Worm (Caenorhabditis elegans) whole organism, L4 larva: ENCODE data around the gene Y82E9BR.22.
A peak's percentile ranks its signal among the peaks of the same experiment; 100 is the strongest.

Experiments
- F49E8.2 ChIP-seq: sonication (generic microtip); optimal IDR thresholded peaks from 2 replicates; lab custom pipeline; 2016; ENCODE audit warnings: missing compliant biosample characterization, mild to moderate bottlenecking, missing genetic modification characterization, borderline replicate concordance
- T20F7.1 ChIP-seq: fragments of 200-800 bp; sonication (Bioruptor generic); optimal IDR thresholded peaks from 2 replicates; lab custom pipeline; 2018; ENCODE audit warnings: mild to moderate bottlenecking, missing genetic modification characterization, missing compliant biosample characterization
- ZK337.2 ChIP-seq: fragments of 200-800 bp; sonication (Bioruptor generic); IDR thresholded peaks from 2 replicates; pipeline ENCODE4 v1.3.6; 2022; ENCODE audit warnings: missing genetic modification reagents, missing genetic modification characterization, missing compliant biosample characterization
- cey-2 ChIP-seq: sonication (generic microtip); optimal IDR thresholded peaks from 3 replicates; lab custom pipeline; 2017; ENCODE audit warnings: missing genetic modification characterization, mild to moderate bottlenecking, missing compliant biosample characterization, antibody characterized with exemption, borderline replicate concordance; ENCODE audit not compliant: insufficient read depth
- daf-16 ChIP-seq, 3 experiments: sonication (generic microtip); optimal IDR thresholded peaks; 2 replicates each; lab custom pipeline; 2016 to 2017; ENCODE audit warnings: missing genetic modification characterization in 3 of 3, missing genetic modification reagents in 3 of 3, mild to moderate bottlenecking in 2 of 3, missing compliant biosample characterization in 2 of 3, missing biosample characterization in 1 of 3, moderate library complexity in 1 of 3
- dmd-6 ChIP-seq: fragments of 200-800 bp; sonication (Bioruptor generic); IDR thresholded peaks from 2 replicates; pipeline ENCODE4 v1.3.6; 2022; ENCODE audit warnings: missing genetic modification reagents, missing genetic modification characterization, missing compliant biosample characterization
- dve-1 ChIP-seq: sonication (generic microtip); optimal IDR thresholded peaks from 2 replicates; lab custom pipeline; 2017; ENCODE audit warnings: antibody characterized with exemption, mild to moderate bottlenecking, missing genetic modification characterization, missing compliant biosample characterization; ENCODE audit not compliant: insufficient read depth
- hlh-11 ChIP-seq: fragments of 200-800 bp; sonication (Bioruptor generic); optimal IDR thresholded peaks from 2 replicates; lab custom pipeline; 2018; ENCODE audit warnings: mild to moderate bottlenecking, missing genetic modification characterization, missing compliant biosample characterization
- hlh-30 ChIP-seq: sonication (generic microtip); optimal IDR thresholded peaks from 2 replicates; lab custom pipeline; 2017; ENCODE audit warnings: antibody characterized with exemption, mild to moderate bottlenecking, missing genetic modification characterization, missing compliant biosample characterization; ENCODE audit not compliant: insufficient read depth
- lin-1 ChIP-seq: fragments of 200-800 bp; sonication (Bioruptor generic); IDR thresholded peaks from 2 replicates; pipeline ENCODE4 v1.3.6; 2022; ENCODE audit warnings: missing genetic modification reagents, missing genetic modification characterization, missing compliant biosample characterization
- lin-15B ChIP-seq: fragments of 150-350 bp; sonication (generic microtip); optimal IDR thresholded peaks from 3 replicates; lab custom pipeline; 2014; ENCODE audit warnings: missing biosample characterization, missing genetic modification characterization
- lin-29 ChIP-seq: fragments of 200-800 bp; sonication (Bioruptor generic); IDR thresholded peaks from 2 replicates; pipeline ENCODE4 v1.3.6; 2022; ENCODE audit warnings: missing genetic modification reagents, missing genetic modification characterization, missing compliant biosample characterization
- lin-38 ChIP-seq: fragments of 200-800 bp; sonication (Bioruptor generic); IDR thresholded peaks from 2 replicates; pipeline ENCODE4 v1.3.6; 2022; ENCODE audit warnings: missing genetic modification reagents, missing genetic modification characterization, missing compliant biosample characterization
- lsy-2 ChIP-seq, 2 experiments: fragments of 150-350 bp in 1 of 2; sonication (generic microtip) in 1 of 2; optimal IDR thresholded peaks; 2 replicates each; lab custom pipeline; 2014 to 2017; ENCODE audit warnings: missing biosample characterization in 2 of 2, missing genetic modification characterization in 2 of 2
- madf-9 ChIP-seq: fragments of 200-800 bp; sonication (Bioruptor generic); conservative IDR thresholded peaks from 2 replicates; pipeline ENCODE4 v1.3.6; 2022; ENCODE audit warnings: missing genetic modification reagents, missing genetic modification characterization, missing compliant biosample characterization
- mdl-1 ChIP-seq, 2 experiments: fragments of 150-350 bp in 1 of 2; sonication (generic microtip) in 1 of 2; optimal IDR thresholded peaks; 2 replicates each; lab custom pipeline; 2014 to 2017; ENCODE audit warnings: missing biosample characterization in 2 of 2, missing genetic modification characterization in 2 of 2
- mxl-2 ChIP-seq: fragments of 200-800 bp; sonication (Bioruptor generic); conservative IDR thresholded peaks from 2 replicates; pipeline ENCODE4 v1.3.6; 2022; ENCODE audit warnings: missing genetic modification reagents, missing genetic modification characterization, missing compliant biosample characterization
- nhr-102 ChIP-seq: sonication (generic microtip); optimal IDR thresholded peaks from 2 replicates; lab custom pipeline; 2016; ENCODE audit warnings: mild to moderate bottlenecking, missing genetic modification characterization, moderate library complexity, missing compliant biosample characterization
- nhr-111 ChIP-seq: fragments of 200-800 bp; sonication (Bioruptor generic); optimal IDR thresholded peaks from 2 replicates; lab custom pipeline; 2018; ENCODE audit warnings: mild to moderate bottlenecking, missing genetic modification characterization, missing compliant biosample characterization
- nhr-28 ChIP-seq: fragments of 150-350 bp; optimal IDR thresholded peaks from 2 replicates; lab custom pipeline; 2014; ENCODE audit warnings: missing biosample characterization, missing genetic modification characterization
- nhr-41 ChIP-seq: fragments of 200-800 bp; sonication (Bioruptor generic); IDR thresholded peaks from 2 replicates; pipeline ENCODE4 v1.3.6; 2022; ENCODE audit warnings: missing genetic modification reagents, missing genetic modification characterization, missing compliant biosample characterization
- nhr-48 ChIP-seq: sonication (generic microtip); optimal IDR thresholded peaks from 2 replicates; lab custom pipeline; 2016; ENCODE audit warnings: mild to moderate bottlenecking, missing genetic modification characterization, missing compliant biosample characterization
- nhr-77 ChIP-seq: fragments of 150-350 bp; optimal IDR thresholded peaks from 2 replicates; lab custom pipeline; 2014; ENCODE audit warnings: missing biosample characterization, missing genetic modification characterization
- php-3 ChIP-seq: fragments of 200-800 bp; sonication (Bioruptor generic); IDR thresholded peaks from 2 replicates; pipeline ENCODE4 v1.3.6; 2022; ENCODE audit warnings: missing genetic modification reagents, missing genetic modification characterization, missing compliant biosample characterization
- pqm-1 ChIP-seq: sonication (generic microtip); optimal IDR thresholded peaks from 2 replicates; lab custom pipeline; 2017; ENCODE audit warnings: missing biosample characterization, missing genetic modification characterization
- saeg-2 ChIP-seq: fragments of 200-800 bp; sonication (Bioruptor generic); IDR thresholded peaks from 2 replicates; pipeline ENCODE4 v1.3.6; 2022; ENCODE audit warnings: missing genetic modification reagents, missing genetic modification characterization, missing compliant biosample characterization
- skn-1 ChIP-seq: fragments of 150-350 bp; optimal IDR thresholded peaks from 2 replicates; lab custom pipeline; 2014; ENCODE audit warnings: missing biosample characterization, missing genetic modification characterization
- tra-1 ChIP-seq: fragments of 200-800 bp; sonication (Bioruptor generic); IDR thresholded peaks from 2 replicates; pipeline ENCODE4 v1.3.6; 2022; ENCODE audit warnings: missing genetic modification reagents, missing genetic modification characterization, missing compliant biosample characterization
- zag-1 ChIP-seq: fragments of 150-350 bp; optimal IDR thresholded peaks from 2 replicates; lab custom pipeline; 2014; ENCODE audit warnings: missing biosample characterization, missing genetic modification characterization
- ztf-7 ChIP-seq: fragments of 150-350 bp; optimal IDR thresholded peaks from 2 replicates; lab custom pipeline; 2014; ENCODE audit warnings: missing biosample characterization, missing genetic modification characterization

Gene Y82E9BR.22

DNA sequence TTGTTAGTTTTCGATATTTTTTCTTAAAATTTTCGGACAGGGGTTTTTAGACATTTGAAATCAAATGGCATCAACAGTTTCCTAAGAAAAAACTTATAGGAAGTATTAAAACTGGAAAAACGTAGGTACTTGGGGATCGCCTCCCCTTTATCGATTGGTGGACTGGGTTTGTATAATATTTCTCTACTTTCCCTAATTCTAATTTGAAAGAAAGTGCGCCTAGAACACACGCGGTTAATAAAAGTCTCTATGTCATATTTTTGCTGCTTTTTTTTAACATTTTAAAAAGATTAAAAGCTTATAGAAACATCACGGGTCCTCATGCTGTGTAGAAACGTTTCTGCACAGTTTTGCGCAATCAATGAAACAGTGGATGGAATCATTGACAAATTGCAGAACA lies 9.4 kb downstream of the Y82E9BR.22 start, which contains the start of gene pals-16:
TSS of gene pals-16 (plus strand) at position 301 of the 400 bp plus-strand sequence.
- TF ChIP-seq mxl-2 (GFP tag; lab: Robert Waterston, UW) (no peak), dve-1 (no peak)
- TF ChIP-seq, all 104 proteins: peak for 0

DNA sequence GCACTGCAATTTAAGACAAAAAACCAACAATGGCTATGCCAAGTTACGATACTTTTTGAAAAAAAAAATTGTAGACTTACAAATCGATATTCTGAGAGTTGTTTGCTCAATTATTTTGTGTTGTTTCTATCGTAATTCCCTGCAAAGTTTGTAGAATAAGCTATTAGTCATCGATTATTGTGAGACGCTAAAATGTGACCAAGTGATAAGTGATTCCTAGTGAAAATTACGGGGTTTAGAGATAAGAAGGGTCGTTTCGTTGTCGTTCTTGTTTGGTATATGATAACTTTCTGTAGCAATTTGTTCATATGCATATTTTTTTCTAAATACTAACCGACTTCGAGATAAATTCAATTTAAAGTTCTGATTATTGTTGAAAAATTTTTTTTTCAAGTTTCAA lies 10.9 kb downstream of the Y82E9BR.22 start:
- TF ChIP-seq cey-2 (tag; lab: Kevin White, UChicago) (no peak), nhr-28 (tag; lab: Kevin White, UChicago) (peak; percentile 64), daf-16 (GFP tag; optimal IDR thresholded peaks at IDR 0.05; lab: Kevin White, UChicago) (no peak), daf-16 (tag; optimal IDR thresholded peaks at IDR 0.05; lab: Kevin White, UChicago) (peak; percentile 61), dmd-6 (peak; percentile 48), pqm-1 (tag; lab: Kevin White, UChicago) (peak; percentile 86), T20F7.1 (peak; percentile 22), ztf-7 (no peak)
- TF ChIP-seq, all 104 proteins: peak for 5

DNA sequence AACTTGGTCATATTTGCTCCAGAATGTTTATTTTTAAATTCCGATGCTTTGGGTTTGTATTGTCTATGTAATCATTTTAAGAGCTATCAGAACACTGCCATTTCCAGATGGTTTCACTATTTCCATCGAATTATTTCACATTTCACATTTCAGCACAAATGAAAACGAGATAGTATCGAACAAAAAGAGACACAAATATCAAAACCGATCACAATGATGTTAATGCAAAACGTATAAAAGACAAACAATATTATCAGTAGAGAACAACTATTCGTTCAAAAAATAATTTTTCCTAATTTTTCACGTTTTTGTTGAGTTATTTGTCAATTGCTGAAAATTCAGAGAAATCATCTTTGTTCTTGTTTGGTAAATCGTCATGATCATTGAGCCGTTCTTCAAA lies 13.7 kb downstream of the Y82E9BR.22 start:
- no peak for TF ChIP-seq madf-9 (GFP tag; lab: Robert Waterston, UW)
- TF ChIP-seq F49E8.2 (tag; lab: Kevin White, UChicago): no peak
- no peak for TF ChIP-seq lsy-2 (tag; optimal IDR thresholded peaks at IDR 0.05; lab: Kevin White, UChicago)
- peak; percentile 19 for TF ChIP-seq hlh-11
- TF ChIP-seq dmd-6: peak; percentile 39; the same call in 1 of the 2 replicates
- peak; percentile 17 for TF ChIP-seq nhr-28 (tag; lab: Kevin White, UChicago)
- TF ChIP-seq skn-1 (tag; lab: Kevin White, UChicago): no peak
- TF ChIP-seq pqm-1 (tag; lab: Kevin White, UChicago): peak; percentile 64
- no peak for TF ChIP-seq dve-1
- TF ChIP-seq daf-16 (GFP tag; optimal IDR thresholded peaks at IDR 0.05; lab: Kevin White, UChicago): no peak
- TF ChIP-seq daf-16 (tag; optimal IDR thresholded peaks at IDR 0.05; lab: Kevin White, UChicago): peak; percentile 28
- no peak for TF ChIP-seq nhr-111 (GFP tag; lab: Kevin White, UChicago)
- no peak for TF ChIP-seq hlh-30
- TF ChIP-seq, all 104 proteins: peak for 5

ce11 chrIII:1392763-1393162 lies 16.3 kb downstream of the Y82E9BR.22 start:
- peak; percentile 42; the same call in 1 of the 2 replicates for TF ChIP-seq tra-1
- no peak for TF ChIP-seq saeg-2 (GFP tag; lab: Robert Waterston, UW)
- peak; percentile 84 for TF ChIP-seq pqm-1 (tag; lab: Kevin White, UChicago)
- peak; percentile 85 for TF ChIP-seq lin-38 (GFP tag; lab: Robert Waterston, UW)
- peak; percentile 18; the same call in 1 of the 2 replicates for TF ChIP-seq php-3 (GFP tag; lab: Robert Waterston, UW)
- no peak for TF ChIP-seq daf-16 (GFP tag; optimal IDR thresholded peaks at IDR 0.05; lab: Kevin White, UChicago)
- TF ChIP-seq daf-16 (tag; optimal IDR thresholded peaks at IDR 0.05; lab: Kevin White, UChicago): peak; percentile 58
- TF ChIP-seq mdl-1 (tag; optimal IDR thresholded peaks at IDR 0.05; lab: Kevin White, UChicago): no peak
- TF ChIP-seq ZK337.2: no peak
- TF ChIP-seq dve-1: peak; percentile 63
- TF ChIP-seq T20F7.1: peak; percentile 4
- TF ChIP-seq nhr-48 (tag; lab: Kevin White, UChicago): peak; percentile 7
- 0 out of 2 replicates have a peak, but pooled peaks have one; percentile 44 for TF ChIP-seq lin-1 (GFP tag; lab: Robert Waterston, UW)
- peak; percentile 58 for TF ChIP-seq nhr-102 (tag; lab: Kevin White, UChicago)
- TF ChIP-seq hlh-11: peak; percentile 73
- TF ChIP-seq dmd-6: peak; percentile 86
- TF ChIP-seq lin-29: no peak
- peak; percentile 60 for TF ChIP-seq nhr-77 (tag; lab: Kevin White, UChicago)
- no peak for TF ChIP-seq zag-1 (tag; lab: Kevin White, UChicago)
- no peak for TF ChIP-seq nhr-41
- peak; percentile 71 for TF ChIP-seq nhr-28 (tag; lab: Kevin White, UChicago)

DNA sequence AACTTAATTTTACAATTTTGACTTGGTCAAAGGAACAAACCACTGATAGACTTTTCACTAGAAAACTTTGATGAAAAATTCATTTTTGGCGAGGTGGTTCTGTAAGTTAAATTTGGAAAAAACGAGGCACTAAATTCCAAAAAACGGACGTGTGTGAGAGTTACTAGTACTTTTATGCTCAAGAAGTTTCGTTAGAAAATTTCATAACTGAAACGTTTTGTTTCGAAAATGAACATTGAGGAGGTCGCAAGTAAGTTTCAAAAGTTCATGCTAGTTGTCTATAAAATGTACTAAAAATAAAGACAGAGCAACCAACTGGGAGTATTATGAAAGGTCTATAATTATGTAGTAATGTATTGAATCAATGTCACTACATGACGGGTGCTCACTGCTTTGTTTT lies 17.3 kb downstream of the Y82E9BR.22 start, which contains the start of gene pals-17:
TSS of gene pals-17 (minus strand) at position 101 of the 400 bp plus-strand sequence.
- no peak for TF ChIP-seq lin-15B (tag; lab: Kevin White, UChicago)
